Worm (Caenorhabditis elegans): ENCODE measurements around the gene R07H5.11.
"Not testable (repeated sequence)": the region's sequence is repeated elsewhere in the genome, so short reads cannot be mapped to it uniquely, and the experiment has no call there.

Gene R07H5.11

ce11 chrIV:11248031-11248631 is 45.6 kb downstream of the R07H5.11 start, which contains the start of gene C05C12.4:
Gene C05C12.4 (minus strand): TSS chrIV:11248081.
- TF ChIP-seq lsy-2 (tag; optimal IDR thresholded peaks at IDR 0.05) (no peak), ceh-83 (GFP tag; optimal IDR thresholded peaks at IDR 0.05) (no peak), unc-62 (GFP tag; optimal IDR thresholded peaks at IDR 0.05) (no peak)

DNA sequence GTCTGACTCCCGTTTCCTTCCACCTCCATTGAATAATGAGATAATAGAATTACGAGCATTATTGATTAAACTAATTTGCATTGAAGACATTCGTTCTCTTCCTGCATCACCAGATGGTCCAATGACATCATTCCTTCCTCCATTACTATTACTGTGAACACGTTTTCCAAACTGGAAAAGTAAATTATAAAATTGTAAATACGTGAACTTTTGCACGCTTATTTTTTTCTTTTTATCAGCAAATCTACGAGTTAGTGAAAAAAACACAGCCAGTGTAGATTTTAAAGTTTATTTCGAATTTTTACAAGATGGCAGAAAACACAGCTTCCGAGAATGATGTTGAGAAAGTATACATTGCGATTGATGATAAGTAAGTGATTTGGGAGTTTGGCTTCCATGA is 51.1 kb downstream of the R07H5.11 start, which contains the start of gene C05C12.1:
Gene C05C12.1 (plus strand): TSS at position 301 of the 400 bp plus-strand sequence.
- not testable (repeated sequence) for TF ChIP-seq zip-8 (tag; optimal IDR thresholded peaks at IDR 0.05); sptf-1 (tag; optimal IDR thresholded peaks at IDR 0.05); flh-1 (GFP tag; optimal IDR thresholded peaks at IDR 0.05)
